Worm (Caenorhabditis elegans) whole organism, L2 larva: ENCODE data around the gene clec-141.

Source experiments
- R02D3.7 ChIP-seq: fragments of 150-350 bp; optimal IDR thresholded peaks from 2 replicates; lab custom pipeline; 2014; ENCODE audit warnings: missing biosample characterization, missing genetic modification characterization
- alr-1 ChIP-seq: fragments of 150-350 bp; optimal IDR thresholded peaks from 2 replicates; lab custom pipeline; 2014; ENCODE audit warnings: missing biosample characterization, missing genetic modification characterization
- ama-1 ChIP-seq: fragments of 150-350 bp; optimal IDR thresholded peaks from 2 replicates; lab custom pipeline; 2018; ENCODE audit warnings: inconsistent platforms
- blmp-1 ChIP-seq: sonication (generic microtip); optimal IDR thresholded peaks from 2 replicates; lab custom pipeline; 2017; ENCODE audit warnings: missing genetic modification characterization, mild to moderate bottlenecking, missing compliant biosample characterization, antibody characterized with exemption, moderate library complexity; ENCODE audit not compliant: insufficient read depth
- ceh-82 ChIP-seq: fragments of 150-350 bp; optimal IDR thresholded peaks from 2 replicates; lab custom pipeline; 2014; ENCODE audit warnings: missing biosample characterization, missing genetic modification characterization
- egl-27 ChIP-seq: sonication (generic microtip); optimal IDR thresholded peaks from 3 replicates; lab custom pipeline; 2017; ENCODE audit warnings: missing biosample characterization, missing genetic modification reagents, missing genetic modification characterization
- lin-11 ChIP-seq: fragments of 150-350 bp; sonication (generic microtip); optimal IDR thresholded peaks from 2 replicates; lab custom pipeline; 2014; ENCODE audit warnings: missing biosample characterization, missing genetic modification characterization, inconsistent platforms, mixed read lengths
- nhr-11 ChIP-seq: fragments of 150-350 bp; optimal IDR thresholded peaks from 2 replicates; lab custom pipeline; 2014; ENCODE audit warnings: missing biosample characterization, missing genetic modification characterization
- nhr-77 ChIP-seq: fragments of 150-350 bp; optimal IDR thresholded peaks from 2 replicates; lab custom pipeline; 2014; ENCODE audit warnings: missing biosample characterization, missing genetic modification characterization
- sma-3 ChIP-seq: sonication (generic microtip); optimal IDR thresholded peaks from 2 replicates; lab custom pipeline; 2016; ENCODE audit warnings: missing genetic modification reagents, missing genetic modification characterization, missing compliant biosample characterization
- snpc-4 ChIP-seq: fragments of 150-350 bp; optimal IDR thresholded peaks from 2 replicates; lab custom pipeline; 2014; ENCODE audit warnings: missing biosample characterization, missing genetic modification characterization
- ztf-4 ChIP-seq: fragments of 150-350 bp; optimal IDR thresholded peaks from 2 replicates; lab custom pipeline; 2014; ENCODE audit warnings: missing biosample characterization, missing genetic modification characterization

- no peak for TF ChIP-seq egl-27 (tag; lab: Kevin White, UChicago)
- no peak for TF ChIP-seq snpc-4 (tag; lab: Kevin White, UChicago)
- TF ChIP-seq nhr-11 (tag; lab: Kevin White, UChicago), result no peak
- TF ChIP-seq alr-1 (tag; lab: Kevin White, UChicago), result no peak
- no peak for TF ChIP-seq ceh-82 (tag; lab: Kevin White, UChicago)
- TF ChIP-seq R02D3.7 (tag; lab: Kevin White, UChicago), result no peak
- TF ChIP-seq ama-1 (lab: Kevin White, UChicago), result no peak
- no peak for TF ChIP-seq blmp-1 (tag; lab: Kevin White, UChicago)
- TF ChIP-seq sma-3 (GFP tag; lab: Kevin White, UChicago), result no peak
- no peak for TF ChIP-seq lin-11 (tag; lab: Kevin White, UChicago)
- no peak for TF ChIP-seq ztf-4 (tag; lab: Kevin White, UChicago)
- no peak for TF ChIP-seq nhr-77
Observed at ce11 chrII:5412467-5412866, 5.0 kb upstream of the clec-141 start, which contains the start of the genes EEED8.13 and EEED8.18.
